Worm (Caenorhabditis elegans) whole organism, young adult: ENCODE results near the gene ceh-13.

ENCODE experiments used
- F10E7.11 ChIP-seq: sonication (generic microtip); optimal IDR thresholded peaks from 2 replicates; lab custom pipeline; 2017; ENCODE audit warnings: mild to moderate bottlenecking, missing genetic modification characterization, moderate library complexity, missing compliant biosample characterization
- attf-5 ChIP-seq: fragments of 200-800 bp; sonication (Bioruptor generic); optimal IDR thresholded peaks from 2 replicates; lab custom pipeline; 2018; ENCODE audit warnings: mild to moderate bottlenecking, missing genetic modification characterization, missing compliant biosample characterization
- him-1 ChIP-seq: sonication (generic microtip); optimal IDR thresholded peaks from 2 replicates; lab custom pipeline; 2016; ENCODE audit warnings: missing genotype, missing genetic modification reagents, missing genetic modification characterization, missing compliant biosample characterization
- sdz-38 ChIP-seq: sonication (generic microtip); optimal IDR thresholded peaks from 2 replicates; lab custom pipeline; 2016; ENCODE audit warnings: missing genotype, missing genetic modification characterization, missing compliant biosample characterization

DNA sequence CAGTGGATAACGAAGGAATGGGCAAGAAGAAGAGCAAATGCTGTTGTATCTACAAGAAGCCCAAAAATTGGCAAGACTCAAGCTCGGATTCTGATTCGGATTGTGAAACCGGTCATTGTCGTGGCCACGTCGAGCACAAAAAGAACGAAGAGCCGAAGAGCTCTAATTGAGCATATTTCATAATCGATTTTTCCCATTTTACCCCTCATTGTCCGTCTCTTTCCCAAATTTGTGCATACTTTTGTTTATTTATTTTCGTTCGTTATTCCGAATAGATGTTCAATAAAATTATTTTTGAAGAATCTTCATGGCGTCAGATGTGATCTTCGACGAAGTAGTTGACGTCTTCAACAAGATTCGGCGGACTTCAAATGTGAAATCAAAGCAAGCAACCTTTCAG, 34.3 kb upstream of the ceh-13 start, which contains the start of gene lig-4:
- TF ChIP-seq sdz-38 (no peak), him-1 (tag; lab: Kevin White, UChicago) (no peak), attf-5 (GFP tag; lab: Kevin White, UChicago) (no peak), F10E7.11 (tag; lab: Kevin White, UChicago) (no peak)
